Fruit fly (Drosophila melanogaster): ENCODE measurements around the gene CG10214.

The CG10214 gene

DNA sequence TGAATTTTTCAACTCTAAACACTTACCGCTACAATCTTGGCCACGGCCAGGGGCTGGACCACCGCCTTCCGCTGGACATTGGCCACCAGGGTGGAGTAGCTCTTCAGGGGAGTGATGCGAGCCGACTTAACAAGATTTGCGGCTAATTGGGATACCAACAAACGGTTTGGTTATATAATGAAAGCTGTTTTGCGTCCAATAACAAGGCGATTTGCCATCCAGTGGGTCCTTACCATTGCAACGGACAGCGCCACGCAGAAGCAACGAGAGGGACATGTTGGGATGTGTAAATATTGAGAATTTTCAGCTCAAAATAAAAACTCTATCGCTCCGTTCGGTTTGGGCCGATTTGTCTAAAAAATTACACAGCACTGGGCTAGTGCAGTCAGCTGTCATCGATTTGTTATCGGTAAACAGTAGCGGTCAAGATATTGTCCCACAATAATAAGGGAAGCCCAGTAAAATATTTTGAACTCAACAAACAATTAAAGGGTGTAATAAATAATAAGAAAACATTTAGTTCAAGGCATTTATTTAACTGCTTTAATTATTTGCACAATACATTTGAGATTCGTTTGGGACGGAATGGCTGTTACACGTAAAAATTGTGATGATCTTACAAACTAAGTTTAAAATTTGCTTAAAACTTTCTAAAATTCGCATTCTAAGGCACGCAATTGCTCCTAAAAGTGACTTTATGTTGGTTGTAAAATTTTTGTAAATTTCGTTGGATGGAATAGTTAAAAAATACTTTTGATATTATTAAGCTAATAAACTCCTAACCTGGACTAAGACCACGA, 6.9 kb downstream of the CG10214 start, which contains the start of gene SdhD (continued):
- no peak for TF ChIP-seq lola (GFP tag; optimal IDR thresholded peaks at IDR 0.05)
- no peak for TF ChIP-seq sage (GFP tag; optimal IDR thresholded peaks at IDR 0.05)

DNA sequence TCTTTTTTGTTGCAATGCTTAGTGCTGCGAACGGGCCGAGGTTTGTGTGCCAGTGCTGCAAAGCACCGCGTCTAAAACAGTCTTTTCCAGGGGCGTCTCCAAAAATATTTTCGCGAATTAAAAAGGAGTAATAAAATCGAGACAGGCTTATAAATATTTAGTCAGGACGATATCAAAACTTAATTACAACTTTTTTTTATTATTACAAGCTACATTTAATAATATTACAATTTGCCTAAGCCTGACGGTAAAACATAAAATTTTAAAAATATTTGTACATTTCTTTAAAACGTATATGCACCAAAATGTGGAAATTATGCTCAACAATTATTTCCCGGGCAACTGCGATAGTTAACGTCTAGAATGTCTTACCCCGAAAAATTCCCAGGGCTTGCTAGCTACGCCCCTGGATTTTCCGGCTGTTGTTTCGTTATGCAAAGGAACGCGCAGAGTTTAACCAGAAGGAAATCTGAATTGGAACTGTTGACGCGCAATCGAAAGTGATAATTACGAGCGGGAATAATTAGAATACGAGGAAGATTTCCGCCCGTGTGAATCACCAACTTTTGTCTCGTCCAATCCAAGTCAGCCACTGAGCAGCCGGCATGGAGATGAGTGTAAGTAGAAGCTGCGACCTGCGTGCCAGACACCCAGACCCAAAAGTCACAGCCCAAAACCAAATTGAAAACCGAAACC, 9.2 kb downstream of the CG10214 start, which contains the start of the genes PTPMT1 and Hrd3:
Gene PTPMT1 (plus strand): TSS at position 428 of the 696 bp plus-strand sequence.
Gene Hrd3 (minus strand): TSS at position 646 of the 696 bp plus-strand sequence.
- TF ChIP-seq lola (GFP tag; optimal IDR thresholded peaks at IDR 0.05), result no peak
- TF ChIP-seq OdsH (GFP tag; optimal IDR thresholded peaks at IDR 0.05), result peak; percentile 98
- no peak for TF ChIP-seq Myc (optimal IDR thresholded peaks at IDR 0.05)
- TF ChIP-seq h (GFP tag; optimal IDR thresholded peaks at IDR 0.05), result peak; percentile 99
- peak; percentile 93 for TF ChIP-seq dsf (GFP tag; optimal IDR thresholded peaks at IDR 0.05; ENCODE audit: borderline replicate concordance)
- no peak for TF ChIP-seq dl (GFP tag; optimal IDR thresholded peaks at IDR 0.05; ENCODE audit: insufficient read depth in 1 of 2, partially characterized antibody in 2 of 2)
- peak; percentile 98 for TF ChIP-seq rgr (GFP tag; optimal IDR thresholded peaks at IDR 0.05)
- no peak for TF ChIP-seq Vsx2 (GFP tag; optimal IDR thresholded peaks at IDR 0.05; ENCODE audit: partially characterized antibody)
- peak; percentile 95 for TF ChIP-seq Hnf4 (GFP tag; optimal IDR thresholded peaks at IDR 0.05)
- peak; percentile 97 for TF ChIP-seq ey (GFP tag; optimal IDR thresholded peaks at IDR 0.05)
- no peak for TF ChIP-seq brk (GFP tag; optimal IDR thresholded peaks at IDR 0.05)
- peak; percentile 97 for TF ChIP-seq Jra (GFP tag; optimal IDR thresholded peaks at IDR 0.05)
- TF ChIP-seq CG9705 (GFP tag; optimal IDR thresholded peaks at IDR 0.05), result peak; percentile 96
- TF ChIP-seq usp (GFP tag; optimal IDR thresholded peaks at IDR 0.05), result no peak
- peak; percentile 68 for TF ChIP-seq jim (GFP tag; optimal IDR thresholded peaks at IDR 0.05)
- no peak for TF ChIP-seq Hr78 (GFP tag; optimal IDR thresholded peaks at IDR 0.05)
- TF ChIP-seq Hr83 (GFP tag; optimal IDR thresholded peaks at IDR 0.05; ENCODE audit: poor library complexity, severe bottlenecking), result peak; percentile 85
- peak; percentile 95 for TF ChIP-seq GATAd (GFP tag; optimal IDR thresholded peaks at IDR 0.05)
- TF ChIP-seq woc (GFP tag; optimal IDR thresholded peaks at IDR 0.05), result peak; percentile 94
- peak; percentile 99 for TF ChIP-seq sv (GFP tag; optimal IDR thresholded peaks at IDR 0.05)
- TF ChIP-seq tai (GFP tag; optimal IDR thresholded peaks at IDR 0.05), result no peak
- peak; percentile 99 for TF ChIP-seq Sp1 (GFP tag; optimal IDR thresholded peaks at IDR 0.05)
- peak; percentile 96 for TF ChIP-seq sage (GFP tag; optimal IDR thresholded peaks at IDR 0.05)
- TF ChIP-seq fru (GFP tag; optimal IDR thresholded peaks at IDR 0.05), result peak; percentile 99
- TF ChIP-seq pan (optimal IDR thresholded peaks at IDR 0.05), result no peak
- peak; percentile 92 to 99 for TF ChIP-seq foxo (GFP tag; optimal IDR thresholded peaks at IDR 0.05)
- TF ChIP-seq Abd-B (GFP tag; optimal IDR thresholded peaks at IDR 0.05), result no peak
- TF ChIP-seq Rel (GFP tag; optimal IDR thresholded peaks at IDR 0.05), result peak; percentile 81
- peak; percentile 89 for TF ChIP-seq Rel (tag; optimal IDR thresholded peaks at IDR 0.05)
- no peak for TF ChIP-seq Dfd (GFP tag; optimal IDR thresholded peaks at IDR 0.05)
- peak; percentile 97 for TF ChIP-seq psq (GFP tag; optimal IDR thresholded peaks at IDR 0.05)
- peak; percentile 98 for TF ChIP-seq br (GFP tag; optimal IDR thresholded peaks at IDR 0.05)
- TF ChIP-seq N (GFP tag; optimal IDR thresholded peaks at IDR 0.05), result no peak
- peak; percentile 99 for TF ChIP-seq HLH106 (tag; optimal IDR thresholded peaks at IDR 0.05)
- peak; percentile 90 for TF ChIP-seq CG32264 (GFP tag; optimal IDR thresholded peaks at IDR 0.05)
- no peak for TF ChIP-seq CrebA (GFP tag; optimal IDR thresholded peaks at IDR 0.05; ENCODE audit: borderline replicate concordance)
- peak; percentile 85 for TF ChIP-seq Mio (GFP tag; optimal IDR thresholded peaks at IDR 0.05)
- peak; percentile 1 for TF ChIP-seq Dif (GFP tag; optimal IDR thresholded peaks at IDR 0.05; ENCODE audit: partially characterized antibody)
- TF ChIP-seq dmrt93B (GFP tag; optimal IDR thresholded peaks at IDR 0.05), result peak; percentile 99

All from whole organism, wandering third instar larva.